Fruit fly (Drosophila melanogaster) whole organism, wandering third instar larva: ENCODE data around the gene Pss.

Experiments used
- Abd-B ChIP-seq: fragments of >200 bp; optimal IDR thresholded peaks from 2 replicates; lab custom pipeline; 2017; ENCODE audit warnings: missing biosample characterization, missing genetic modification characterization
- CG9705 ChIP-seq: fragments of 200-800 bp; sonication (Bioruptor generic); optimal IDR thresholded peaks from 2 replicates; lab custom pipeline; 2018; ENCODE audit warnings: missing biosample characterization, mild to moderate bottlenecking, missing genetic modification characterization
- CrebA ChIP-seq: fragments of 200-800 bp; sonication (Bioruptor generic); optimal IDR thresholded peaks from 2 replicates; lab custom pipeline; 2016; ENCODE audit warnings: missing biosample characterization, mild to moderate bottlenecking, missing genetic modification characterization, borderline replicate concordance
- Dif ChIP-seq: fragments of 200-275, 200-300 bp; sonication (Bioruptor generic); optimal IDR thresholded peaks from 2 replicates; lab custom pipeline; 2018; ENCODE audit warnings: missing biosample characterization, missing genetic modification characterization; ENCODE audit not compliant: partially characterized antibody
- HLH106 ChIP-seq: fragments of 200-800 bp; optimal IDR thresholded peaks from 3 replicates; lab custom pipeline; 2019; ENCODE audit warnings: missing biosample characterization, mild to moderate bottlenecking, missing genetic modification characterization, moderate library complexity
- Hnf4 ChIP-seq: fragments of 200-800 bp; sonication (Bioruptor generic); optimal IDR thresholded peaks from 2 replicates; lab custom pipeline; 2016; ENCODE audit warnings: missing biosample characterization, mild to moderate bottlenecking, missing genetic modification characterization
- Hr78 ChIP-seq: fragments of >200 bp; optimal IDR thresholded peaks from 2 replicates; lab custom pipeline; 2017; ENCODE audit warnings: missing biosample characterization, missing genetic modification characterization
- Hr83 ChIP-seq: fragments of 200-300 bp; sonication (Bioruptor generic); optimal IDR thresholded peaks from 2 replicates; lab custom pipeline; 2016; ENCODE audit warnings: missing biosample characterization, mild to moderate bottlenecking, missing genetic modification characterization, moderate library complexity; ENCODE audit not compliant: poor library complexity, severe bottlenecking
- Jra ChIP-seq: sonication (Bioruptor generic); optimal IDR thresholded peaks from 2 replicates; lab custom pipeline; 2016; ENCODE audit warnings: missing biosample characterization, missing genetic modification characterization
- Mio ChIP-seq: sonication (Bioruptor generic); optimal IDR thresholded peaks from 2 replicates; lab custom pipeline; 2016; ENCODE audit warnings: missing biosample characterization, missing genetic modification characterization
- Myc ChIP-seq: fragments of >200 bp; optimal IDR thresholded peaks from 2 replicates; lab custom pipeline; 2017
- OdsH ChIP-seq: fragments of 200-800 bp; sonication (Bioruptor generic); optimal IDR thresholded peaks from 2 replicates; lab custom pipeline; 2016; ENCODE audit warnings: missing biosample characterization, mild to moderate bottlenecking, missing genetic modification characterization
- Rel ChIP-seq, 2 experiments: fragments of 200-800 bp; sonication (Bioruptor generic) in 1 of 2; optimal IDR thresholded peaks; 2 replicates in 1 of 2; 3 replicates in 1 of 2; lab custom pipeline; 2016 to 2019; ENCODE audit warnings: mild to moderate bottlenecking in 2 of 2, missing biosample characterization in 2 of 2, missing genetic modification characterization in 2 of 2, moderate library complexity in 1 of 2
- Sp1 ChIP-seq: fragments of 200-800 bp; sonication (Bioruptor generic); optimal IDR thresholded peaks from 3 replicates; lab custom pipeline; 2019; ENCODE audit warnings: missing biosample characterization, mild to moderate bottlenecking, missing genetic modification characterization, moderate library complexity
- Vsx2 ChIP-seq: fragments of 200-300, 225-300 bp; sonication (Bioruptor generic); optimal IDR thresholded peaks from 2 replicates; lab custom pipeline; 2018; ENCODE audit warnings: missing biosample characterization, missing genetic modification characterization; ENCODE audit not compliant: partially characterized antibody
- br ChIP-seq: fragments of 200-800 bp; sonication (Bioruptor generic); optimal IDR thresholded peaks from 2 replicates; lab custom pipeline; 2016; ENCODE audit warnings: missing biosample characterization, missing genetic modification characterization
- brk ChIP-seq: fragments of 200-800 bp; sonication (Bioruptor generic); optimal IDR thresholded peaks from 2 replicates; lab custom pipeline; 2016; ENCODE audit warnings: missing biosample characterization, mild to moderate bottlenecking, missing genetic modification characterization
- dl ChIP-seq, 2 experiments: fragments of 175-275, 200-275 bp in 1 of 2; fragments of 200-275 bp in 1 of 2; sonication (Bioruptor generic); optimal IDR thresholded peaks; lab custom pipeline; 2018; ENCODE audit warnings: mild to moderate bottlenecking in 2 of 2, missing biosample characterization in 2 of 2, missing genetic modification characterization in 2 of 2, moderate library complexity in 2 of 2; ENCODE audit not compliant: partially characterized antibody in 2 of 2, insufficient read depth in 1 of 2
- dmrt93B ChIP-seq: fragments of 200-800 bp; sonication (Bioruptor generic); optimal IDR thresholded peaks from 2 replicates; lab custom pipeline; 2018; ENCODE audit warnings: missing biosample characterization, mild to moderate bottlenecking, missing genetic modification characterization
- dsf ChIP-seq: sonication (Bioruptor generic); optimal IDR thresholded peaks from 2 replicates; lab custom pipeline; 2016; ENCODE audit warnings: missing biosample characterization, missing genetic modification characterization, borderline replicate concordance
- ey ChIP-seq: fragments of 200-800 bp; sonication (Bioruptor generic); optimal IDR thresholded peaks from 2 replicates; lab custom pipeline; 2016; ENCODE audit warnings: missing biosample characterization, missing genetic modification characterization
- foxo ChIP-seq, 2 experiments: fragments of 200-800 bp; sonication (Bioruptor generic); optimal IDR thresholded peaks; 2 replicates in 1 of 2; 3 replicates in 1 of 2; lab custom pipeline; 2016 to 2017; ENCODE audit warnings: missing biosample characterization in 2 of 2, missing genetic modification characterization in 2 of 2
- fru ChIP-seq: fragments of 200-800 bp; sonication (Bioruptor generic); optimal IDR thresholded peaks from 3 replicates; lab custom pipeline; 2016; ENCODE audit warnings: missing biosample characterization, mild to moderate bottlenecking, missing genetic modification characterization
- h ChIP-seq: fragments of 200-800 bp; sonication (Bioruptor generic); optimal IDR thresholded peaks from 3 replicates; lab custom pipeline; 2016; ENCODE audit warnings: missing biosample characterization, mild to moderate bottlenecking, missing genetic modification characterization
- jim ChIP-seq: fragments of 175-275, 200-325 bp; sonication (Bioruptor generic); optimal IDR thresholded peaks from 2 replicates; lab custom pipeline; 2016; ENCODE audit warnings: missing biosample characterization, mild to moderate bottlenecking, missing genetic modification characterization
- pan ChIP-seq: fragments of >200 bp; optimal IDR thresholded peaks from 2 replicates; lab custom pipeline; 2017
- psq ChIP-seq: fragments of 200-800 bp; sonication (Bioruptor generic); optimal IDR thresholded peaks from 3 replicates; lab custom pipeline; 2017; ENCODE audit warnings: missing biosample characterization, mild to moderate bottlenecking, missing genetic modification characterization, moderate library complexity
- rgr ChIP-seq: fragments of 200-800 bp; sonication (Bioruptor generic); optimal IDR thresholded peaks from 3 replicates; lab custom pipeline; 2016; ENCODE audit warnings: missing biosample characterization, mild to moderate bottlenecking, missing genetic modification characterization
- sage ChIP-seq: fragments of 200-800 bp; sonication (Bioruptor generic); optimal IDR thresholded peaks from 2 replicates; lab custom pipeline; 2016; ENCODE audit warnings: missing biosample characterization, mild to moderate bottlenecking, missing genetic modification characterization
- usp ChIP-seq: fragments of >200 bp; optimal IDR thresholded peaks from 2 replicates; lab custom pipeline; 2017; ENCODE audit warnings: missing biosample characterization, missing genetic modification characterization
- woc ChIP-seq: sonication (Bioruptor generic); optimal IDR thresholded peaks from 2 replicates; lab custom pipeline; 2016; ENCODE audit warnings: missing biosample characterization, mild to moderate bottlenecking, missing genetic modification characterization

Pss gene

dm6 chr3L:20539116-20539990 is 13.4 kb upstream of the Pss start:
- TF ChIP-seq ey (GFP tag; lab: Kevin White, UChicago) (peak; percentile 2), sage (GFP tag; lab: Kevin White, UChicago) (no peak), h (peak; percentile 1)

- TF ChIP-seq dmrt93B (GFP tag; lab: Kevin White, UChicago) (no peak), Abd-B (GFP tag; lab: Kevin White, UChicago) (no peak), Hnf4 (GFP tag; lab: Kevin White, UChicago) (no peak), jim (GFP tag; lab: Kevin White, UChicago) (no peak), brk (GFP tag; lab: Kevin White, UChicago) (no peak), CrebA (no peak), Sp1 (GFP tag; lab: Kevin White, UChicago) (no peak), CG9705 (GFP tag; lab: Kevin White, UChicago) (no peak), rgr (no peak), Dif (GFP tag; lab: Kevin White, UChicago) (no peak), Hr78 (no peak), woc (GFP tag; lab: Kevin White, UChicago) (no peak), OdsH (GFP tag; lab: Kevin White, UChicago) (no peak), pan (lab: Kevin White, UChicago) (no peak), ey (GFP tag; lab: Kevin White, UChicago) (no peak), Hr83 (GFP tag; lab: Kevin White, UChicago) (no peak), dl (GFP tag; optimal IDR thresholded peaks at IDR 0.05; lab: Kevin White, UChicago; ENCODE audit: insufficient read depth in 1 of 2, partially characterized antibody in 2 of 2) (no peak), Myc (lab: Kevin White, UChicago) (no peak), h (no peak), usp (GFP tag; lab: Kevin White, UChicago) (no peak)
Observed at dm6 chr3L:20538458-20538857, 12.5 kb upstream of the Pss start.

- no peak for TF ChIP-seq sage (GFP tag; lab: Kevin White, UChicago)
- TF ChIP-seq jim (GFP tag; lab: Kevin White, UChicago): no peak
- no peak for TF ChIP-seq brk (GFP tag; lab: Kevin White, UChicago)
- TF ChIP-seq foxo (GFP tag; optimal IDR thresholded peaks at IDR 0.05; lab: Kevin White, UChicago): no peak
- no peak for TF ChIP-seq HLH106 (tag; lab: Kevin White, UChicago)
- no peak for TF ChIP-seq Hr83 (GFP tag; lab: Kevin White, UChicago)
- no peak for TF ChIP-seq Rel (GFP tag; optimal IDR thresholded peaks at IDR 0.05; lab: Kevin White, UChicago)
- TF ChIP-seq Rel (tag; optimal IDR thresholded peaks at IDR 0.05; lab: Kevin White, UChicago): no peak
- TF ChIP-seq Mio (GFP tag; lab: Kevin White, UChicago): no peak
- TF ChIP-seq rgr: no peak
- TF ChIP-seq dsf (GFP tag; lab: Kevin White, UChicago): no peak
- TF ChIP-seq fru (GFP tag; lab: Kevin White, UChicago): no peak
- no peak for TF ChIP-seq Vsx2
- TF ChIP-seq Hr78: no peak
- no peak for TF ChIP-seq h
- TF ChIP-seq Jra (GFP tag; lab: Kevin White, UChicago): no peak
- no peak for TF ChIP-seq psq (GFP tag; lab: Kevin White, UChicago)
- TF ChIP-seq CrebA: no peak
- no peak for TF ChIP-seq Dif (GFP tag; lab: Kevin White, UChicago)
- TF ChIP-seq br (GFP tag; lab: Kevin White, UChicago): no peak
- TF ChIP-seq CG9705 (GFP tag; lab: Kevin White, UChicago): no peak
Observed at dm6 chr3L:20537655-20538300, 11.8 kb upstream of the Pss start.
